Worm (Caenorhabditis elegans) whole organism, L1 larva: Measurements from ENCODE around the gene srxa-4.
A peak's percentile ranks its signal among the peaks of the same experiment; 100 is the strongest.

Source experiments
- C04F5.9 ChIP-seq: sonication (generic microtip); optimal IDR thresholded peaks from 2 replicates; lab custom pipeline; 2016; ENCODE audit warnings: missing genetic modification characterization, missing compliant biosample characterization
- C34B4.2 ChIP-seq: sonication (generic microtip); optimal IDR thresholded peaks from 2 replicates; lab custom pipeline; 2017; ENCODE audit warnings: mild to moderate bottlenecking, missing genetic modification characterization, missing compliant biosample characterization
- F16B12.6 ChIP-seq: fragments of 150-350 bp; optimal IDR thresholded peaks from 2 replicates; lab custom pipeline; 2014; ENCODE audit warnings: missing biosample characterization, missing genetic modification characterization
- Y116A8C.19 ChIP-seq: sonication (generic microtip); optimal IDR thresholded peaks from 2 replicates; lab custom pipeline; 2016; ENCODE audit warnings: missing compliant biosample characterization, missing genetic modification characterization, borderline replicate concordance
- aha-1 ChIP-seq: fragments of 150-350 bp; optimal IDR thresholded peaks from 2 replicates; lab custom pipeline; 2014; ENCODE audit warnings: missing biosample characterization, missing genetic modification characterization
- alr-1 ChIP-seq: fragments of 200-800 bp; sonication (Bioruptor generic); optimal IDR thresholded peaks from 2 replicates; lab custom pipeline; 2018; ENCODE audit warnings: borderline replicate concordance, mild to moderate bottlenecking, missing genetic modification characterization, missing compliant biosample characterization
- aly-2 ChIP-seq: fragments of 150-350 bp; optimal IDR thresholded peaks from 2 replicates; lab custom pipeline; 2014; ENCODE audit warnings: missing biosample characterization, missing genetic modification characterization
- ama-1 ChIP-seq: fragments of 150-350 bp; optimal IDR thresholded peaks from 2 replicates; lab custom pipeline; 2014
- blmp-1 ChIP-seq: fragments of 150-350 bp; optimal IDR thresholded peaks from 2 replicates; lab custom pipeline; 2014; ENCODE audit warnings: missing biosample characterization, missing genetic modification characterization
- ceh-63 ChIP-seq: fragments of 200-800 bp; sonication (Bioruptor generic); optimal IDR thresholded peaks from 2 replicates; lab custom pipeline; 2018; ENCODE audit warnings: mild to moderate bottlenecking, missing genetic modification characterization, missing compliant biosample characterization
- ceh-8 ChIP-seq: fragments of 200-800 bp; sonication (Bioruptor generic); optimal IDR thresholded peaks from 2 replicates; lab custom pipeline; 2018; ENCODE audit warnings: mild to moderate bottlenecking, missing genetic modification characterization, moderate library complexity, missing compliant biosample characterization
- ceh-88 ChIP-seq: fragments of 200-800 bp; sonication (Bioruptor generic); IDR thresholded peaks from 2 replicates; pipeline ENCODE4 v1.3.6; 2022; ENCODE audit warnings: missing genetic modification characterization, missing compliant biosample characterization
- ceh-90 ChIP-seq: sonication (generic microtip); optimal IDR thresholded peaks from 2 replicates; lab custom pipeline; 2016; ENCODE audit warnings: missing genetic modification characterization, missing compliant biosample characterization
- ces-1 ChIP-seq: fragments of 150-350 bp; optimal IDR thresholded peaks from 2 replicates; lab custom pipeline; 2014; ENCODE audit warnings: missing biosample characterization, missing genetic modification reagents, missing genetic modification characterization
- dsc-1 ChIP-seq: sonication (generic microtip); optimal IDR thresholded peaks from 2 replicates; lab custom pipeline; 2016; ENCODE audit warnings: mild to moderate bottlenecking, missing genetic modification characterization, missing compliant biosample characterization
- efl-1 ChIP-seq, 4 experiments: fragments of 150-350 bp; optimal IDR thresholded peaks in 3 of 4; peaks in 1 of 4; 1 replicate in 1 of 4; 2 replicates in 3 of 4; lab custom pipeline; 2014; ENCODE audit warnings: missing biosample characterization in 2 of 4, missing genetic modification characterization in 2 of 4, missing genetic modification reagents in 2 of 4
- egl-27 ChIP-seq, 2 experiments: fragments of 150-350 bp in 1 of 2; sonication (generic microtip); optimal IDR thresholded peaks; 3 replicates each; lab custom pipeline; 2017 to 2018; ENCODE audit warnings: missing biosample characterization in 2 of 2, missing genetic modification characterization in 2 of 2, missing genetic modification reagents in 2 of 2
- elt-2 ChIP-seq: sonication (generic microtip); optimal IDR thresholded peaks from 2 replicates; lab custom pipeline; 2016; ENCODE audit warnings: missing genetic modification characterization, mild to moderate bottlenecking, inconsistent platforms, missing compliant biosample characterization, missing genetic modification reagents
- elt-3 ChIP-seq, 6 experiments: fragments of 150-350 bp in 1 of 6; sonication (generic microtip); optimal IDR thresholded peaks; 2 replicates each; lab custom pipeline; 2017 to 2018; ENCODE audit warnings: missing biosample characterization in 6 of 6, missing genetic modification characterization in 6 of 6, inconsistent platforms in 1 of 6
- fkh-10 ChIP-seq: sonication (generic microtip); optimal IDR thresholded peaks from 2 replicates; lab custom pipeline; 2017; ENCODE audit warnings: missing biosample characterization, missing genetic modification reagents, missing genetic modification characterization
- fkh-8 ChIP-seq: sonication (generic microtip); optimal IDR thresholded peaks from 2 replicates; lab custom pipeline; 2016; ENCODE audit warnings: mild to moderate bottlenecking, missing genetic modification characterization, missing compliant biosample characterization
- fos-1 ChIP-seq: fragments of 150-350 bp; optimal IDR thresholded peaks from 2 replicates; lab custom pipeline; 2014; ENCODE audit warnings: missing biosample characterization, missing genetic modification characterization
- grh-1 ChIP-seq: fragments of 200-800 bp; sonication (Bioruptor generic); IDR thresholded peaks from 2 replicates; pipeline ENCODE4 v1.3.6; 2022; ENCODE audit warnings: missing genetic modification reagents, missing genetic modification characterization, missing compliant biosample characterization
- hlh-17 ChIP-seq: fragments of 200-800 bp; sonication (Bioruptor generic); optimal IDR thresholded peaks from 2 replicates; lab custom pipeline; 2018; ENCODE audit warnings: missing genetic modification characterization, mild to moderate bottlenecking, missing compliant biosample characterization, moderate library complexity, borderline replicate concordance
- hlh-4 ChIP-seq: sonication (generic microtip); optimal IDR thresholded peaks from 2 replicates; lab custom pipeline; 2016; ENCODE audit warnings: mild to moderate bottlenecking, missing genetic modification characterization, missing compliant biosample characterization
- irx-1 ChIP-seq: sonication (generic microtip); optimal IDR thresholded peaks from 2 replicates; lab custom pipeline; 2016; ENCODE audit warnings: missing genetic modification characterization, missing compliant biosample characterization
- isw-1 ChIP-seq: fragments of 200-800 bp; sonication (Bioruptor generic); IDR thresholded peaks from 2 replicates; pipeline ENCODE4 v1.3.6; 2022; ENCODE audit warnings: missing genetic modification characterization, missing compliant biosample characterization
- lin-14 ChIP-seq: fragments of 200-800 bp; sonication (Bioruptor generic); optimal IDR thresholded peaks from 2 replicates; lab custom pipeline; 2018; ENCODE audit warnings: mild to moderate bottlenecking, missing genetic modification characterization, moderate library complexity, missing compliant biosample characterization
- lin-39 ChIP-seq: fragments of 150-350 bp; optimal IDR thresholded peaks from 2 replicates; lab custom pipeline; 2014; ENCODE audit warnings: missing biosample characterization, missing genetic modification reagents, missing genetic modification characterization
- lir-3 ChIP-seq: sonication (generic microtip); optimal IDR thresholded peaks from 2 replicates; lab custom pipeline; 2016; ENCODE audit warnings: mild to moderate bottlenecking, missing genetic modification characterization, moderate library complexity, missing compliant biosample characterization; ENCODE audit not compliant: poor library complexity
- lsy-2 ChIP-seq, 2 experiments: fragments of 150-350 bp; optimal IDR thresholded peaks; 2 replicates each; lab custom pipeline; 2014; ENCODE audit warnings: missing biosample characterization in 2 of 2, missing genetic modification characterization in 2 of 2
- nhr-12 ChIP-seq: sonication (generic microtip); optimal IDR thresholded peaks from 2 replicates; lab custom pipeline; 2017; ENCODE audit warnings: missing biosample characterization, missing genetic modification characterization
- nhr-19 ChIP-seq: fragments of 200-800 bp; sonication (Bioruptor generic); conservative IDR thresholded peaks from 2 replicates; pipeline ENCODE4 v1.3.6; 2022; ENCODE audit warnings: missing genetic modification characterization, missing compliant biosample characterization
- nhr-20 ChIP-seq: sonication (generic microtip); optimal IDR thresholded peaks from 2 replicates; lab custom pipeline; 2016; ENCODE audit warnings: mild to moderate bottlenecking, missing genetic modification characterization, missing compliant biosample characterization
- nhr-28 ChIP-seq: fragments of 150-350 bp; optimal IDR thresholded peaks from 2 replicates; lab custom pipeline; 2014; ENCODE audit warnings: missing biosample characterization, missing genetic modification characterization
- nhr-47 ChIP-seq: sonication (generic microtip); optimal IDR thresholded peaks from 2 replicates; lab custom pipeline; 2016; ENCODE audit warnings: mild to moderate bottlenecking, missing genetic modification characterization, moderate library complexity, missing compliant biosample characterization
- nhr-76 ChIP-seq: sonication (generic microtip); optimal IDR thresholded peaks from 2 replicates; lab custom pipeline; 2017; ENCODE audit warnings: missing biosample characterization, missing genetic modification characterization
- nhr-77 ChIP-seq: fragments of 150-350 bp; optimal IDR thresholded peaks from 2 replicates; lab custom pipeline; 2014; ENCODE audit warnings: missing biosample characterization, missing genetic modification characterization
- nhr-84 ChIP-seq: sonication (generic microtip); optimal IDR thresholded peaks from 2 replicates; lab custom pipeline; 2017; ENCODE audit warnings: missing biosample characterization, missing genetic modification characterization
- pag-3 ChIP-seq: sonication (generic microtip); optimal IDR thresholded peaks from 2 replicates; lab custom pipeline; 2017; ENCODE audit warnings: missing genetic modification characterization, mild to moderate bottlenecking, missing compliant biosample characterization, antibody characterized with exemption, borderline replicate concordance; ENCODE audit not compliant: insufficient read depth
- pax-3 ChIP-seq: fragments of 200-800 bp; sonication (Bioruptor generic); optimal IDR thresholded peaks from 2 replicates; lab custom pipeline; 2018; ENCODE audit warnings: mild to moderate bottlenecking, missing genetic modification characterization, moderate library complexity, missing compliant biosample characterization
- pqm-1 ChIP-seq: sonication (generic microtip); optimal IDR thresholded peaks from 3 replicates; lab custom pipeline; 2017; ENCODE audit warnings: missing biosample characterization, missing genetic modification characterization
- rnt-1 ChIP-seq: sonication (generic microtip); optimal IDR thresholded peaks from 2 replicates; lab custom pipeline; 2016; ENCODE audit warnings: mild to moderate bottlenecking, missing genetic modification characterization, moderate library complexity, missing compliant biosample characterization
- skn-1 ChIP-seq: fragments of 150-350 bp; optimal IDR thresholded peaks from 2 replicates; lab custom pipeline; 2014; ENCODE audit warnings: missing biosample characterization, missing genetic modification characterization
- snu-23 ChIP-seq: sonication (generic microtip); optimal IDR thresholded peaks from 2 replicates; lab custom pipeline; 2016; ENCODE audit warnings: missing genetic modification characterization, missing compliant biosample characterization
- sptf-1 ChIP-seq: fragments of 150-350 bp; optimal IDR thresholded peaks from 2 replicates; lab custom pipeline; 2014; ENCODE audit warnings: missing biosample characterization, missing genetic modification characterization
- sup-37 ChIP-seq: fragments of 200-800 bp; sonication (Bioruptor generic); optimal IDR thresholded peaks from 2 replicates; lab custom pipeline; 2018; ENCODE audit warnings: mild to moderate bottlenecking, missing genetic modification characterization, missing compliant biosample characterization
- tbx-2 ChIP-seq: sonication (generic microtip); optimal IDR thresholded peaks from 2 replicates; lab custom pipeline; 2016; ENCODE audit warnings: missing genetic modification characterization, missing compliant biosample characterization
- tlp-1 ChIP-seq: fragments of 150-350 bp; optimal IDR thresholded peaks from 2 replicates; lab custom pipeline; 2014; ENCODE audit warnings: missing biosample characterization, missing genetic modification characterization
- unc-62 ChIP-seq: fragments of 150-350 bp; optimal IDR thresholded peaks from 2 replicates; lab custom pipeline; 2014; ENCODE audit warnings: missing biosample characterization, missing genetic modification reagents, missing genetic modification characterization
- unc-86 ChIP-seq: sonication (generic microtip); optimal IDR thresholded peaks from 2 replicates; lab custom pipeline; 2016; ENCODE audit warnings: missing genetic modification characterization, missing compliant biosample characterization
- zip-4 ChIP-seq: fragments of 200-800 bp; sonication (Bioruptor generic); optimal IDR thresholded peaks from 2 replicates; lab custom pipeline; 2018; ENCODE audit warnings: mild to moderate bottlenecking, missing genetic modification characterization, moderate library complexity, missing compliant biosample characterization
- ztf-4 ChIP-seq: fragments of 150-350 bp; optimal IDR thresholded peaks from 2 replicates; lab custom pipeline; 2014; ENCODE audit warnings: missing biosample characterization, missing genetic modification characterization

Gene srxa-4

ce11 chrV:7437538-7437937 lies 17.3 kb downstream of the srxa-4 start, which contains the start of gene F25E5.9:
Gene F25E5.9 (minus strand): TSS chrV:7437919.
- TF ChIP-seq Y116A8C.19 (tag; lab: Kevin White, UChicago): no peak
- no peak for TF ChIP-seq ces-1 (GFP tag; lab: Kevin White, UChicago)
- TF ChIP-seq elt-2 (tag; lab: Kevin White, UChicago): no peak
- TF ChIP-seq grh-1: no peak
- no peak for TF ChIP-seq aha-1 (tag; lab: Kevin White, UChicago)
- no peak for TF ChIP-seq sptf-1
- TF ChIP-seq F16B12.6 (tag; lab: Kevin White, UChicago): no peak
- no peak for TF ChIP-seq nhr-28 (tag; lab: Kevin White, UChicago)
- no peak for TF ChIP-seq unc-62
- no peak for TF ChIP-seq snu-23 (GFP tag; lab: Kevin White, UChicago)
- TF ChIP-seq nhr-76 (tag; lab: Kevin White, UChicago): no peak
- no peak for TF ChIP-seq ceh-90
- no peak for TF ChIP-seq ceh-8 (GFP tag; lab: Kevin White, UChicago)
- no peak for TF ChIP-seq skn-1 (tag; lab: Kevin White, UChicago)
- no peak for TF ChIP-seq nhr-20
- TF ChIP-seq irx-1 (tag; lab: Kevin White, UChicago): no peak
- TF ChIP-seq elt-3 (tag; optimal IDR thresholded peaks at IDR 0.05; lab: Kevin White, UChicago): no peak
- TF ChIP-seq fos-1: no peak
- TF ChIP-seq ama-1 (lab: Kevin White, UChicago): no peak
- TF ChIP-seq hlh-4 (tag; lab: Kevin White, UChicago): no peak
- TF ChIP-seq pax-3 (tag; lab: Kevin White, UChicago): no peak
- TF ChIP-seq nhr-12 (tag; lab: Kevin White, UChicago): no peak
- TF ChIP-seq zip-4 (GFP tag; lab: Kevin White, UChicago): no peak
- no peak for TF ChIP-seq C04F5.9 (tag; lab: Kevin White, UChicago)
- TF ChIP-seq egl-27 (tag; optimal IDR thresholded peaks at IDR 0.05; lab: Kevin White, UChicago): no peak
- no peak for TF ChIP-seq lin-39 (tag; lab: Kevin White, UChicago)
- TF ChIP-seq ceh-88 (GFP tag; lab: Robert Waterston, UW): no peak
- TF ChIP-seq ztf-4 (tag; lab: Kevin White, UChicago): no peak
- no peak for TF ChIP-seq tbx-2 (tag; lab: Kevin White, UChicago)
- no peak for TF ChIP-seq ceh-63 (GFP tag; lab: Kevin White, UChicago)
- peak; percentile 86 for TF ChIP-seq lin-14 (GFP tag; lab: Kevin White, UChicago)
- peak; percentile 2 for TF ChIP-seq dsc-1 (tag; lab: Kevin White, UChicago)
- TF ChIP-seq nhr-19: no peak; the same call in 1 of the 2 replicates
- no peak for TF ChIP-seq C34B4.2 (tag; lab: Kevin White, UChicago)
- TF ChIP-seq nhr-77 (tag; lab: Kevin White, UChicago): no peak
- TF ChIP-seq pag-3 (tag; lab: Kevin White, UChicago): no peak
- TF ChIP-seq isw-1 (GFP tag; lab: Robert Waterston, UW): no peak
- no peak for TF ChIP-seq blmp-1 (tag; lab: Kevin White, UChicago)
- no peak for TF ChIP-seq aly-2 (tag; lab: Kevin White, UChicago)
- no peak for TF ChIP-seq rnt-1 (tag; lab: Kevin White, UChicago)
- no peak for TF ChIP-seq nhr-47 (tag; lab: Kevin White, UChicago)
- TF ChIP-seq unc-86: peak; percentile 5
- no peak for TF ChIP-seq hlh-17
- peak in 1 of 2 experiments; percentile 11 for TF ChIP-seq efl-1 (optimal IDR thresholded peaks at IDR 0.05; lab: Kevin White, UChicago)
- no peak for TF ChIP-seq efl-1 (GFP tag; optimal IDR thresholded peaks at IDR 0.05 in 1 of 2; lab: Kevin White, UChicago)
- peak; percentile 38 for TF ChIP-seq fkh-10 (GFP tag; lab: Kevin White, UChicago)
- no peak for TF ChIP-seq alr-1
- TF ChIP-seq nhr-84 (tag; lab: Kevin White, UChicago): no peak
- TF ChIP-seq fkh-8: peak; percentile 29
- TF ChIP-seq sup-37 (GFP tag; lab: Kevin White, UChicago): no peak
- no peak for TF ChIP-seq lir-3 (tag; lab: Kevin White, UChicago)
- TF ChIP-seq pqm-1: no peak
- TF ChIP-seq lsy-2 (tag; optimal IDR thresholded peaks at IDR 0.05; lab: Kevin White, UChicago): peak in 1 of 2 experiments; percentile 27
- no peak for TF ChIP-seq tlp-1
